Fruit fly (Drosophila melanogaster): Measurements from ENCODE around the gene CG31668.

CG31668 gene

DNA sequence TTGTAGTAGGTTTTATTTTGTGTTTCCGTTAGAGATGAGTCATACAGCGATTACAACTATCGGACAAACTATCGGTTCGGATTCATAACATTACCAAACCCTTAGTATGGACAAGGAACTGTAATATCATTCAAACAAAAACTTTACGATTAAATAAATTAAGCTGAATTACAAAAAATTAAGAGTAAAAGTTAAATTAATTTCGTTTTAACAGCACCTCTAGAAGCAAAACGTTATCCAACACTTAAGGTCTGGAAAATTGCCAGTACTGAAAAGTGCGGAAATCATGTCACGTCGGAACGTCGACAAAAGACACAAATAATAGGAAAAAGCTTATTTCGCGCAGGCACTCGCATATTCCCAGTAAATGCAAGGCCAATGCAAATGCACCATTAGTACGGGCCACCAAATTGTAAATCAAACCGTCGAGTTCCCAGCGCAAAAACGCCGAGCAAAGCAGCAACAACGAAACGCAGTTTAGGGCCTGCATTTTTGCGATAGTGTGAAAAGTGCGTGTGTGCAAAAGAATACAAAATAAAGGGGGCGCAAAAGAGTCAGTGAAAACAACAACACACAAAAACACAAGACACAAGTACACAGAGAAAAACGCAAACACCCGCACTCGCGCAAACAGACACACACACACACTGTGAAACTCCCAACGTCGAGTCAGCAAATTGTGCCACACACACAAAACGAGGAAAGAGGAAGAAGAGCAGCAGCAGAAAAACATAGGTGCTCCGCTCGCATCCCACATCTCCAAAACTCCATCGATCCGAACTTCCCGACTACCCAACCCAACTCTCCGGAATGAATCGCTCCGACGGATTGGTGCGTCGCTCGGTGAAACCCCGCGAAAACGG is 20.5 kb upstream of the CG31668 start, which contains the start of the genes CG15387 and sau (continued):
- TF ChIP-seq oc (tag; optimal IDR thresholded peaks at IDR 0.05) (peak; percentile 60), sens (GFP tag) (peak; percentile 99), org-1 (GFP tag; optimal IDR thresholded peaks at IDR 0.05) (peak; percentile 63), sc (optimal IDR thresholded peaks at IDR 0.05) (no peak), sc (GFP tag; optimal IDR thresholded peaks at IDR 0.05) (peak; percentile 64), dan (GFP tag; IDR thresholded peaks at IDR 0.05) (no peak), bsh (GFP tag; optimal IDR thresholded peaks at IDR 0.05) (peak; percentile 36 to 87), CG7963 (GFP tag; IDR thresholded peaks at IDR 0.05; ENCODE audit: partially characterized antibody) (peak; percentile 77; the same call in 2 of the 3 replicates), HLH54F (GFP tag; optimal IDR thresholded peaks at IDR 0.05) (peak; percentile 93), CG18011 (GFP tag; optimal IDR thresholded peaks at IDR 0.05) (peak; percentile 71), YL-1 (GFP tag; optimal IDR thresholded peaks at IDR 0.05) (peak; percentile 29), ro (GFP tag; IDR thresholded peaks at IDR 0.05) (peak; percentile 47; the same call in 1 of the 2 replicates), CG32772 (GFP tag; IDR thresholded peaks at IDR 0.05) (peak; percentile 75), hkb (optimal IDR thresholded peaks at IDR 0.05) (no peak), hkb (GFP tag; IDR thresholded peaks at IDR 0.05) (peak; percentile 86), sisA (GFP tag; IDR thresholded peaks at IDR 0.05) (peak; percentile 83), CG10321 (GFP tag; IDR thresholded peaks at IDR 0.05) (peak; percentile 36; the same call in 1 of the 2 replicates), kah (GFP tag; optimal IDR thresholded peaks at IDR 0.05) (peak; percentile 29), Sox102F (GFP tag; optimal IDR thresholded peaks at IDR 0.05) (peak; percentile 86), CG3838 (GFP tag; optimal IDR thresholded peaks at IDR 0.05) (peak; percentile 74), sna (GFP tag; IDR thresholded peaks at IDR 0.05; ENCODE audit: partially characterized antibody) (peak; percentile 94), CG10274 (GFP tag; optimal IDR thresholded peaks at IDR 0.05) (peak; percentile 60), sima (GFP tag; optimal IDR thresholded peaks at IDR 0.05) (peak; percentile 56), ems (GFP tag; optimal IDR thresholded peaks at IDR 0.05) (peak; percentile 87), gsb-n (tag; optimal IDR thresholded peaks at IDR 0.05) (peak; percentile 81), CG18262 (tag; optimal IDR thresholded peaks at IDR 0.05) (peak; percentile 83), maf-S (GFP tag; optimal IDR thresholded peaks at IDR 0.05) (peak; percentile 89), CG17912 (GFP tag; optimal IDR thresholded peaks at IDR 0.05) (peak; percentile 69), CG5180 (GFP tag; optimal IDR thresholded peaks at IDR 0.05) (peak; percentile 63), Max (GFP tag; optimal IDR thresholded peaks at IDR 0.05) (peak; percentile 92), kay (GFP tag; optimal IDR thresholded peaks at IDR 0.05) (peak; percentile 89), ewg (GFP tag; optimal IDR thresholded peaks at IDR 0.05) (peak; percentile 84), fu2 (GFP tag; optimal IDR thresholded peaks at IDR 0.05) (peak; percentile 91), nerfin-2 (GFP tag; IDR thresholded peaks at IDR 0.05; ENCODE audit: partially characterized antibody) (peak; percentile 85), CG4730 (GFP tag; IDR thresholded peaks at IDR 0.05) (peak; percentile 66), Dref (GFP tag; IDR thresholded peaks at IDR 0.05) (peak; percentile 49), slp2 (GFP tag; optimal IDR thresholded peaks at IDR 0.05) (peak; percentile 90), CG9932 (GFP tag; IDR thresholded peaks at IDR 0.05) (peak; percentile 91), tna (GFP tag; IDR thresholded peaks at IDR 0.05; ENCODE audit: partially characterized antibody) (peak; percentile 72; the same call in 1 of the 2 replicates), CG6272 (GFP tag; IDR thresholded peaks at IDR 0.05) (peak; percentile 77), CG17359 (tag; optimal IDR thresholded peaks at IDR 0.05) (peak; percentile 84), CG17568 (GFP tag; optimal IDR thresholded peaks at IDR 0.05) (peak; percentile 76), CG1792 (GFP tag; optimal IDR thresholded peaks at IDR 0.05) (peak; percentile 77), CG17328 (GFP tag; IDR thresholded peaks at IDR 0.05) (peak; percentile 76), CkIIα-i1 (GFP tag; IDR thresholded peaks at IDR 0.05) (no peak), Six4 (GFP tag; optimal IDR thresholded peaks at IDR 0.05) (peak; percentile 81), C15 (GFP tag; IDR thresholded peaks at IDR 0.05) (peak; percentile 72; the same call in 1 of the 3 replicates), stc (GFP tag; IDR thresholded peaks at IDR 0.05) (peak; percentile 82), E2f1 (GFP tag; IDR thresholded peaks at IDR 0.05) (peak; percentile 80)
